Worm (Caenorhabditis elegans): Measurements from ENCODE around the gene Y41E3.19.

Gene Y41E3.19

ce11 chrIV:15063789-15064188 is 7.9 kb downstream of the Y41E3.19 start:
- TF ChIP-seq aha-1 (tag) (peak; percentile 5), dve-1 (tag; optimal IDR thresholded peaks at IDR 0.05; ENCODE audit: insufficient read depth) (no peak)

- no peak for TF ChIP-seq attf-4 (tag; optimal IDR thresholded peaks at IDR 0.05)
- TF ChIP-seq mxl-2 (GFP tag; conservative IDR thresholded peaks at IDR 0.05) = no peak
- no peak for TF ChIP-seq Y105C5A.15 (GFP tag; IDR thresholded peaks at IDR 0.05)
- no peak for TF ChIP-seq nhr-25 (tag; optimal IDR thresholded peaks at IDR 0.05; ENCODE audit: borderline replicate concordance, insufficient read depth)
- no peak for TF ChIP-seq dmd-9 (GFP tag; IDR thresholded peaks at IDR 0.05)
- TF ChIP-seq Y75B8A.6 (GFP tag; IDR thresholded peaks at IDR 0.05) = no peak
- no peak for TF ChIP-seq hlh-30 (tag; optimal IDR thresholded peaks at IDR 0.05; ENCODE audit: insufficient read depth)
- no peak for TF ChIP-seq nhr-102 (tag; optimal IDR thresholded peaks at IDR 0.05)
- TF ChIP-seq madf-5 (GFP tag; IDR thresholded peaks at IDR 0.05) = no peak
- no peak for TF ChIP-seq lin-38 (GFP tag; IDR thresholded peaks at IDR 0.05)
- no peak for TF ChIP-seq nhr-42 (GFP tag; IDR thresholded peaks at IDR 0.05)
- TF ChIP-seq snpc-1.2 (GFP tag; IDR thresholded peaks at IDR 0.05) = no peak
- TF ChIP-seq dpl-1 (GFP tag; optimal IDR thresholded peaks at IDR 0.05) = no peak
- TF ChIP-seq cey-2 (tag; optimal IDR thresholded peaks at IDR 0.05; ENCODE audit: borderline replicate concordance, insufficient read depth) = no peak
- TF ChIP-seq nhr-41 (GFP tag; IDR thresholded peaks at IDR 0.05) = no peak
- no peak for TF ChIP-seq mdl-1 (tag; optimal IDR thresholded peaks at IDR 0.05)
- no peak for TF ChIP-seq dmd-6 (GFP tag; IDR thresholded peaks at IDR 0.05)
Measured at ce11 chrIV:15065653-15066052, 9.7 kb downstream of the Y41E3.19 start, which contains the start of gene Y41E3.18. Gene Y41E3.18 (minus strand): TSS chrIV:15065753.

- TF ChIP-seq hlh-30 (tag; optimal IDR thresholded peaks at IDR 0.05; ENCODE audit: insufficient read depth) (no peak), Y75B8A.6 (GFP tag; IDR thresholded peaks at IDR 0.05) (no peak), dpl-1 (GFP tag; optimal IDR thresholded peaks at IDR 0.05) (no peak), lin-1 (GFP tag; IDR thresholded peaks at IDR 0.05) (no peak), tag-97 (GFP tag; IDR thresholded peaks at IDR 0.05) (no peak), ZK337.2 (GFP tag; IDR thresholded peaks at IDR 0.05) (no peak), nhr-42 (GFP tag; IDR thresholded peaks at IDR 0.05) (no peak), lin-29 (GFP tag; IDR thresholded peaks at IDR 0.05) (no peak), attf-4 (tag; optimal IDR thresholded peaks at IDR 0.05) (no peak), madf-9 (GFP tag; conservative IDR thresholded peaks at IDR 0.05) (no peak), nhr-41 (GFP tag; IDR thresholded peaks at IDR 0.05) (no peak), ceh-32 (tag; optimal IDR thresholded peaks at IDR 0.05; ENCODE audit: poor library complexity) (no peak), nhr-11 (tag; optimal IDR thresholded peaks at IDR 0.05) (no peak), dmd-8 (GFP tag; IDR thresholded peaks at IDR 0.05) (no peak), nhr-102 (tag; optimal IDR thresholded peaks at IDR 0.05) (no peak), ceh-62 (tag; optimal IDR thresholded peaks at IDR 0.05) (no peak)
Measured at ce11 chrIV:15068818-15069217, 12.9 kb downstream of the Y41E3.19 start, which contains the start of gene srt-48. Gene srt-48 (minus strand): TSS chrIV:15068918.

- TF ChIP-seq zip-11 (GFP tag; IDR thresholded peaks at IDR 0.05) (no peak), nhr-28 (tag; optimal IDR thresholded peaks at IDR 0.05) (no peak), Y5F2A.4 (GFP tag; optimal IDR thresholded peaks at IDR 0.05) (no peak), F26F4.8 (GFP tag; conservative IDR thresholded peaks at IDR 0.05) (no peak), Y48G9A.11 (GFP tag; IDR thresholded peaks at IDR 0.05) (no peak), Y75B8A.6 (GFP tag; IDR thresholded peaks at IDR 0.05) (no peak), ceh-82 (tag; optimal IDR thresholded peaks at IDR 0.05) (no peak), fos-1 (tag; optimal IDR thresholded peaks at IDR 0.05) (no peak), ceh-28 (tag; optimal IDR thresholded peaks at IDR 0.05) (no peak), jun-1 (tag; optimal IDR thresholded peaks at IDR 0.05) (no peak), nhr-42 (GFP tag; IDR thresholded peaks at IDR 0.05) (no peak), unc-130 (GFP tag; optimal IDR thresholded peaks at IDR 0.05) (no peak), madf-9 (GFP tag; conservative IDR thresholded peaks at IDR 0.05) (no peak), nhr-6 (tag; optimal IDR thresholded peaks at IDR 0.05) (no peak)
Measured at ce11 chrIV:15074392-15074791, 18.5 kb downstream of the Y41E3.19 start, which contains the start of gene srt-50. Gene srt-50 (plus strand): TSS chrIV:15074692.

Data from whole organism, L4 larva.